Fruit fly (Drosophila melanogaster) whole organism, embryonic: ENCODE data around the gene e.

Experiments used
- Atf6 ChIP-seq: fragments of 200-800 bp; sonication (Bioruptor generic); IDR thresholded peaks from 2 replicates; pipeline ENCODE4 v1.3.6; 2022; ENCODE audit warnings: missing biosample characterization, missing genetic modification characterization
- B-H1 ChIP-seq: fragments of 200-800 bp; sonication (Bioruptor generic); IDR thresholded peaks from 3 replicates; pipeline ENCODE4 v1.3.6; 2022; ENCODE audit warnings: missing biosample characterization, missing genetic modification characterization
- CG10147 ChIP-seq: fragments of 200-800 bp; sonication (Bioruptor generic); optimal IDR thresholded peaks from 2 replicates; lab custom pipeline; 2019; ENCODE audit warnings: missing biosample characterization, mild to moderate bottlenecking, missing genetic modification characterization, moderate library complexity
- CG11695 ChIP-seq: fragments of 200-800 bp; sonication (Bioruptor generic); IDR thresholded peaks from 3 replicates; pipeline ENCODE4 v1.3.6; 2022; ENCODE audit warnings: missing biosample characterization, missing genetic modification characterization
- CG12104 ChIP-seq: fragments of 200-800 bp; sonication (Bioruptor generic); optimal IDR thresholded peaks from 3 replicates; lab custom pipeline; 2016; ENCODE audit warnings: missing biosample characterization, missing genetic modification characterization
- CG12942 ChIP-seq: fragments of 200-800 bp; sonication (Bioruptor generic); optimal IDR thresholded peaks from 3 replicates; lab custom pipeline; 2016; ENCODE audit warnings: missing biosample characterization, missing genetic modification characterization
- CG17328 ChIP-seq: fragments of 200-800 bp; sonication (Bioruptor generic); IDR thresholded peaks from 2 replicates; pipeline ENCODE4 v1.3.6; 2022; ENCODE audit warnings: missing biosample characterization, missing genetic modification characterization
- CG18619 ChIP-seq: fragments of 200-800 bp; sonication (Bioruptor generic); optimal IDR thresholded peaks from 3 replicates; lab custom pipeline; 2017; ENCODE audit warnings: missing biosample characterization, mild to moderate bottlenecking, missing genetic modification characterization
- CG32532 ChIP-seq: fragments of 200-800 bp; sonication (Bioruptor generic); IDR thresholded peaks from 2 replicates; pipeline ENCODE4 v1.3.6; 2022; ENCODE audit warnings: missing biosample characterization, missing genetic modification characterization
- CG32767 ChIP-seq: fragments of 200-800 bp; sonication (Bioruptor generic); IDR thresholded peaks from 2 replicates; pipeline ENCODE4 v1.3.6; 2022; ENCODE audit warnings: missing biosample characterization, missing genetic modification characterization
- CG33213 ChIP-seq: fragments of 200-800 bp; sonication (Bioruptor generic); optimal IDR thresholded peaks from 3 replicates; lab custom pipeline; 2016; ENCODE audit warnings: missing biosample characterization, missing genetic modification characterization
- CG3995 ChIP-seq: fragments of 200-800 bp; sonication (Bioruptor generic); optimal IDR thresholded peaks from 3 replicates; lab custom pipeline; 2016; ENCODE audit warnings: missing biosample characterization, missing genetic modification characterization
- CG6175 ChIP-seq: fragments of 200-800 bp; sonication (Bioruptor generic); IDR thresholded peaks from 3 replicates; pipeline ENCODE4 v1.3.6; 2022; ENCODE audit warnings: missing biosample characterization, missing genetic modification characterization
- CG7786 ChIP-seq: fragments of 200-800 bp; sonication (Bioruptor generic); optimal IDR thresholded peaks from 2 replicates; lab custom pipeline; 2016; ENCODE audit warnings: missing biosample characterization, missing genetic modification characterization
- CG7839 ChIP-seq: fragments of 200-800 bp; sonication (Bioruptor generic); optimal IDR thresholded peaks from 3 replicates; lab custom pipeline; 2018; ENCODE audit warnings: missing biosample characterization, mild to moderate bottlenecking, missing genetic modification characterization, moderate library complexity
- CG7987 ChIP-seq: fragments of 200-800 bp; sonication (Bioruptor generic); optimal IDR thresholded peaks from 2 replicates; lab custom pipeline; 2018; ENCODE audit warnings: missing biosample characterization, mild to moderate bottlenecking, missing genetic modification characterization, moderate library complexity
- CG8290 ChIP-seq, 3 experiments: fragments of 200-800 bp; sonication (Bioruptor generic); optimal IDR thresholded peaks; 2 replicates each; lab custom pipeline; 2016 to 2019; ENCODE audit warnings: missing biosample characterization in 3 of 3, missing genetic modification characterization in 3 of 3, mild to moderate bottlenecking in 2 of 3, moderate library complexity in 1 of 3
- CG8359 ChIP-seq: fragments of 200-800 bp; sonication (Bioruptor generic); optimal IDR thresholded peaks from 2 replicates; lab custom pipeline; 2017; ENCODE audit warnings: missing biosample characterization, mild to moderate bottlenecking, missing genetic modification characterization, borderline replicate concordance
- CG9727 ChIP-seq: fragments of 200-800 bp; sonication (Bioruptor generic); optimal IDR thresholded peaks from 3 replicates; lab custom pipeline; 2017; ENCODE audit warnings: missing biosample characterization, mild to moderate bottlenecking, missing genetic modification characterization
- Dp ChIP-seq: fragments of 200-800 bp; sonication (Bioruptor generic); optimal IDR thresholded peaks from 2 replicates; lab custom pipeline; 2018; ENCODE audit warnings: missing biosample characterization, mild to moderate bottlenecking, missing genetic modification characterization, moderate library complexity
- Fer1 ChIP-seq: fragments of 200-800 bp; sonication (Bioruptor generic); optimal IDR thresholded peaks from 2 replicates; lab custom pipeline; 2017; ENCODE audit warnings: missing biosample characterization, mild to moderate bottlenecking, missing genetic modification characterization
- Gug ChIP-seq: fragments of 200-800 bp; sonication (Bioruptor generic); IDR thresholded peaks from 4 replicates; pipeline ENCODE4 v1.3.6; 2022; ENCODE audit warnings: missing biosample characterization, missing genetic modification characterization
- HLH54F ChIP-seq: fragments of 200-800 bp; sonication (Bioruptor generic); optimal IDR thresholded peaks from 3 replicates; lab custom pipeline; 2016; ENCODE audit warnings: missing biosample characterization, missing genetic modification characterization
- Hmr ChIP-seq: fragments of 200-800 bp; sonication (Bioruptor generic); optimal IDR thresholded peaks from 3 replicates; lab custom pipeline; 2017; ENCODE audit warnings: mild to moderate bottlenecking, missing biosample characterization, missing genetic modification reagents, missing genetic modification characterization
- Hr3 ChIP-seq: fragments of 200-800 bp; sonication (Bioruptor generic); optimal IDR thresholded peaks from 3 replicates; lab custom pipeline; 2016; ENCODE audit warnings: missing biosample characterization, missing genetic modification characterization
- Hr78 ChIP-seq, 2 experiments: fragments of 200-800 bp in 1 of 2; fragments of >200 bp in 1 of 2; sonication (Bioruptor generic) in 1 of 2; optimal IDR thresholded peaks; 2 replicates each; lab custom pipeline; 2017 to 2019; ENCODE audit warnings: missing biosample characterization in 2 of 2, missing genetic modification characterization in 2 of 2, mild to moderate bottlenecking in 1 of 2, moderate library complexity in 1 of 2
- NK7.1 ChIP-seq: fragments of 200-800 bp; sonication (Bioruptor generic); optimal IDR thresholded peaks from 3 replicates; lab custom pipeline; 2016; ENCODE audit warnings: missing biosample characterization, missing genetic modification characterization
- Ravus ChIP-seq: fragments of 200-800 bp; sonication (Bioruptor generic); IDR thresholded peaks from 2 replicates; pipeline ENCODE4 v1.3.6; 2022; ENCODE audit warnings: missing biosample characterization, missing genetic modification characterization
- Side ChIP-seq: fragments of 200-800 bp; sonication (Bioruptor generic); optimal IDR thresholded peaks from 2 replicates; lab custom pipeline; 2016; ENCODE audit warnings: missing biosample characterization, missing genetic modification characterization
- Xbp1 ChIP-seq: fragments of 200-800 bp; sonication (Bioruptor generic); optimal IDR thresholded peaks from 3 replicates; lab custom pipeline; 2016; ENCODE audit warnings: missing biosample characterization, mild to moderate bottlenecking, missing genetic modification characterization
- az2 ChIP-seq: fragments of 200-800 bp; sonication (Bioruptor generic); optimal IDR thresholded peaks from 3 replicates; lab custom pipeline; 2016; ENCODE audit warnings: missing biosample characterization, missing genetic modification characterization
- dimm ChIP-seq: fragments of 200-800 bp; sonication (Bioruptor generic); IDR thresholded peaks from 2 replicates; pipeline ENCODE4 v1.3.6; 2022; ENCODE audit warnings: missing biosample characterization, missing genetic modification characterization
- exex ChIP-seq: fragments of 200-800 bp; sonication (Bioruptor generic); optimal IDR thresholded peaks from 4 replicates; lab custom pipeline; 2018; ENCODE audit warnings: missing biosample characterization, mild to moderate bottlenecking, missing genetic modification characterization, moderate library complexity
- gcm ChIP-seq: fragments of 200-800 bp; sonication (Bioruptor generic); optimal IDR thresholded peaks from 2 replicates; lab custom pipeline; 2019; ENCODE audit warnings: missing biosample characterization, mild to moderate bottlenecking, missing genetic modification characterization, moderate library complexity
- gfzf ChIP-seq: fragments of 200-800 bp; sonication (Bioruptor generic); optimal IDR thresholded peaks from 2 replicates; lab custom pipeline; 2016; ENCODE audit warnings: missing biosample characterization, mild to moderate bottlenecking, missing genetic modification characterization, moderate library complexity
- grn ChIP-seq: fragments of 200-800 bp; sonication (Bioruptor generic); optimal IDR thresholded peaks from 3 replicates; lab custom pipeline; 2017; ENCODE audit warnings: missing biosample characterization, missing genetic modification characterization
- hb ChIP-seq: fragments of 200-800 bp; sonication (Bioruptor generic); IDR thresholded peaks from 3 replicates; pipeline ENCODE4 v1.3.6; 2022; ENCODE audit warnings: missing biosample characterization, missing genetic modification characterization; ENCODE audit not compliant: partially characterized antibody
- inv ChIP-seq: fragments of 200-800 bp; sonication (Bioruptor generic); IDR thresholded peaks from 2 replicates; pipeline ENCODE4 v1.3.6; 2022; ENCODE audit warnings: missing biosample characterization, missing genetic modification characterization; ENCODE audit not compliant: partially characterized antibody
- knrl ChIP-seq: fragments of 200-800 bp; sonication (Bioruptor generic); IDR thresholded peaks from 3 replicates; pipeline ENCODE4 v1.3.6; 2022; ENCODE audit warnings: missing biosample characterization, missing genetic modification characterization; ENCODE audit not compliant: partially characterized antibody
- lilli ChIP-seq: fragments of 200-800 bp; sonication (Bioruptor generic); optimal IDR thresholded peaks from 3 replicates; lab custom pipeline; 2016; ENCODE audit warnings: missing biosample characterization, missing genetic modification characterization
- lmd ChIP-seq: fragments of 200-800 bp; sonication (Bioruptor generic); IDR thresholded peaks from 2 replicates; pipeline ENCODE4 v1.3.6; 2022; ENCODE audit warnings: missing biosample characterization, missing genetic modification characterization
- nerfin-1 ChIP-seq: fragments of 200-800 bp; sonication (Bioruptor generic); optimal IDR thresholded peaks from 3 replicates; lab custom pipeline; 2019; ENCODE audit warnings: missing biosample characterization, mild to moderate bottlenecking, missing genetic modification characterization, moderate library complexity
- pita ChIP-seq: fragments of 200-800 bp; sonication (Bioruptor generic); optimal IDR thresholded peaks from 2 replicates; lab custom pipeline; 2017; ENCODE audit warnings: missing biosample characterization, mild to moderate bottlenecking, missing genetic modification characterization
- pnt ChIP-seq: fragments of 200-800 bp; sonication (Bioruptor generic); optimal IDR thresholded peaks from 3 replicates; lab custom pipeline; 2016; ENCODE audit warnings: missing biosample characterization, missing genetic modification characterization
- sim ChIP-seq: fragments of 200-800 bp; sonication (Bioruptor generic); IDR thresholded peaks from 2 replicates; pipeline ENCODE4 v1.3.6; 2022; ENCODE audit warnings: missing biosample characterization, missing genetic modification characterization
- slou ChIP-seq: fragments of 200-800 bp; sonication (Bioruptor generic); optimal IDR thresholded peaks from 3 replicates; lab custom pipeline; 2016; ENCODE audit warnings: missing biosample characterization, missing genetic modification characterization
- stwl ChIP-seq: fragments of 200-800 bp; sonication (Bioruptor generic); optimal IDR thresholded peaks from 3 replicates; lab custom pipeline; 2018; ENCODE audit warnings: missing biosample characterization, mild to moderate bottlenecking, missing genetic modification characterization, moderate library complexity
- sug ChIP-seq: fragments of 200-800 bp; optimal IDR thresholded peaks from 2 replicates; lab custom pipeline; 2019; ENCODE audit warnings: missing biosample characterization, mild to moderate bottlenecking, missing genetic modification characterization, moderate library complexity
- vfl ChIP-seq: fragments of 200-800 bp; sonication (Bioruptor generic); optimal IDR thresholded peaks from 2 replicates; lab custom pipeline; 2016; ENCODE audit warnings: missing biosample characterization, missing genetic modification characterization
- zf30C ChIP-seq: fragments of 200-800 bp; sonication (Bioruptor generic); optimal IDR thresholded peaks from 3 replicates; lab custom pipeline; 2018; ENCODE audit warnings: missing biosample characterization, mild to moderate bottlenecking, missing genetic modification characterization

e gene

DNA sequence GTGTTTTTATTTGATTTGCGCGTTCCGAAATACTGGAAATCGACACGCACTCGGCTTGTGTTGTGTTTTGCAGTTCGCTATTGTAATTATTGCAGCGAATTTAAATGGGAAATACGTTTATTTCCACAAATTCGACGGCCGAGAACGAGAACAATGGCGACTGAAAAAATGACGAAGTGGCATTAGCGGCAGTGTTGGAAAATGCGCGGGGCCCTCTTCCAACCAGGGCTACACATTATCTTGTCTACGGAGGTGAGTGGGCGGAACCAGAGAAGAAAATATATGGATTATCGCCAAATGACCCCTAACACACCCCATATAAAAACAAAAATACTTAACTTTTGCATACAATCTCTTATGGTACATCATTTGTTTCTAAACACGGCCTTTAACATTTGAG, 31.9 kb upstream of the e start, which contains the start of gene Rab1 (continued):
- TF ChIP-seq CG7987 (GFP tag; lab: Kevin White, UChicago) (peak; percentile 38), nerfin-1 (peak; percentile 7), sim (no peak), pita (GFP tag; lab: Kevin White, UChicago) (no peak), Hr78 (GFP tag; optimal IDR thresholded peaks at IDR 0.05; lab: Kevin White, UChicago) (peak in 1 of 2 experiments; percentile 39), CG6175 (no peak), lmd (GFP tag; lab: Robert Waterston, UW) (peak; percentile 41; the same call in 1 of the 2 replicates), stwl (peak; percentile 56), Xbp1 (GFP tag; lab: Kevin White, UChicago) (peak; percentile 58), dimm (GFP tag; lab: Robert Waterston, UW) (no peak), CG9727 (no peak), Hmr (GFP tag; lab: Kevin White, UChicago) (peak; percentile 43), CG18619 (GFP tag; lab: Kevin White, UChicago) (no peak), gfzf (GFP tag; lab: Kevin White, UChicago) (peak; percentile 27), CG17328 (GFP tag; lab: Robert Waterston, UW) (peak; percentile 34; the same call in 1 of the 2 replicates), CG8359 (GFP tag; lab: Kevin White, UChicago) (no peak), Gug (GFP tag; lab: Robert Waterston, UW) (no peak), Ravus (GFP tag; lab: Robert Waterston, UW) (no peak), CG32767 (GFP tag; lab: Robert Waterston, UW) (no peak; the same call in 1 of the 2 replicates), hb (GFP tag; lab: Robert Waterston, UW) (no peak), CG8290 (GFP tag; optimal IDR thresholded peaks at IDR 0.05; lab: Kevin White, UChicago) (peak; percentile 17), CG8290 (tag; optimal IDR thresholded peaks at IDR 0.05; lab: Kevin White, UChicago) (peak in 1 of 2 experiments; percentile 71), slou (GFP tag; lab: Kevin White, UChicago) (no peak), CG10147 (GFP tag; lab: Kevin White, UChicago) (no peak), Dp (GFP tag; lab: Kevin White, UChicago) (peak; percentile 13), Side (peak; percentile 64), Fer1 (GFP tag; lab: Kevin White, UChicago) (peak; percentile 28), inv (GFP tag; lab: Robert Waterston, UW) (no peak), exex (tag; lab: Kevin White, UChicago) (no peak), pnt (GFP tag; lab: Kevin White, UChicago) (no peak), CG12104 (GFP tag; lab: Kevin White, UChicago) (peak; percentile 8), az2 (GFP tag; lab: Kevin White, UChicago) (no peak), knrl (GFP tag; lab: Robert Waterston, UW) (no peak), CG12942 (GFP tag; lab: Kevin White, UChicago) (no peak), vfl (GFP tag; lab: Kevin White, UChicago) (no peak), CG7786 (GFP tag; lab: Kevin White, UChicago) (peak; percentile 43), HLH54F (GFP tag; lab: Kevin White, UChicago) (peak; percentile 39), gcm (no peak), CG11695 (no peak), sug (peak; percentile 25), Hr3 (GFP tag; lab: Kevin White, UChicago) (no peak), lilli (GFP tag; lab: Kevin White, UChicago) (peak; percentile 58), B-H1 (GFP tag; lab: Robert Waterston, UW) (no peak), CG33213 (GFP tag; lab: Kevin White, UChicago) (peak; percentile 4), NK7.1 (GFP tag; lab: Kevin White, UChicago) (no peak), zf30C (GFP tag; lab: Kevin White, UChicago) (no peak), CG3995 (peak; percentile 35), CG7839 (tag; lab: Kevin White, UChicago) (peak; percentile 16), Atf6 (no peak), CG32532 (peak; percentile 51; the same call in 1 of the 2 replicates), grn (no peak)
